Worm (Caenorhabditis elegans) whole organism, L2 larva: Measurements from ENCODE around the gene R02F2.5.

Experiments
- Y55F3AM.14 ChIP-seq: fragments of 200-800 bp; sonication (Bioruptor generic); optimal IDR thresholded peaks from 2 replicates; lab custom pipeline; 2018; ENCODE audit warnings: mild to moderate bottlenecking, missing genetic modification characterization, missing compliant biosample characterization
- alr-1 ChIP-seq: fragments of 150-350 bp; optimal IDR thresholded peaks from 2 replicates; lab custom pipeline; 2014; ENCODE audit warnings: missing biosample characterization, missing genetic modification characterization
- ceh-82 ChIP-seq: fragments of 150-350 bp; optimal IDR thresholded peaks from 2 replicates; lab custom pipeline; 2014; ENCODE audit warnings: missing biosample characterization, missing genetic modification characterization
- lin-11 ChIP-seq: fragments of 150-350 bp; sonication (generic microtip); optimal IDR thresholded peaks from 2 replicates; lab custom pipeline; 2014; ENCODE audit warnings: missing biosample characterization, missing genetic modification characterization, inconsistent platforms, mixed read lengths
- lin-39 ChIP-seq: fragments of 150-350 bp; optimal IDR thresholded peaks from 2 replicates; lab custom pipeline; 2014; ENCODE audit warnings: missing biosample characterization, missing genetic modification reagents, missing genetic modification characterization
- nhr-11 ChIP-seq: fragments of 150-350 bp; optimal IDR thresholded peaks from 2 replicates; lab custom pipeline; 2014; ENCODE audit warnings: missing biosample characterization, missing genetic modification characterization
- nhr-12 ChIP-seq: fragments of 150-350 bp; optimal IDR thresholded peaks from 2 replicates; lab custom pipeline; 2014; ENCODE audit warnings: missing biosample characterization, missing genetic modification characterization
- nhr-25 ChIP-seq: fragments of 150-350 bp; sonication (generic microtip); optimal IDR thresholded peaks from 3 replicates; lab custom pipeline; 2014; ENCODE audit warnings: missing biosample characterization, missing genetic modification characterization
- nhr-77 ChIP-seq: fragments of 150-350 bp; optimal IDR thresholded peaks from 2 replicates; lab custom pipeline; 2014; ENCODE audit warnings: missing biosample characterization, missing genetic modification characterization
- unc-39 ChIP-seq: fragments of 150-350 bp; optimal IDR thresholded peaks from 2 replicates; lab custom pipeline; 2014; ENCODE audit warnings: missing biosample characterization, missing genetic modification characterization
- unc-55 ChIP-seq: fragments of 150-350 bp; sonication (generic microtip); optimal IDR thresholded peaks from 3 replicates; lab custom pipeline; 2014; ENCODE audit warnings: missing biosample characterization, missing genetic modification reagents, missing genetic modification characterization
- zag-1 ChIP-seq: fragments of 150-350 bp; optimal IDR thresholded peaks from 2 replicates; lab custom pipeline; 2014; ENCODE audit warnings: missing biosample characterization, missing genetic modification characterization
- ztf-1 ChIP-seq: fragments of 200-800 bp; sonication (Bioruptor generic); conservative IDR thresholded peaks from 2 replicates; pipeline ENCODE4 v1.3.6; 2022; ENCODE audit warnings: missing genetic modification characterization, missing compliant biosample characterization
- ztf-11 ChIP-seq: sonication (generic microtip); optimal IDR thresholded peaks from 2 replicates; lab custom pipeline; 2017; ENCODE audit warnings: missing biosample characterization, missing genetic modification characterization

DNA sequence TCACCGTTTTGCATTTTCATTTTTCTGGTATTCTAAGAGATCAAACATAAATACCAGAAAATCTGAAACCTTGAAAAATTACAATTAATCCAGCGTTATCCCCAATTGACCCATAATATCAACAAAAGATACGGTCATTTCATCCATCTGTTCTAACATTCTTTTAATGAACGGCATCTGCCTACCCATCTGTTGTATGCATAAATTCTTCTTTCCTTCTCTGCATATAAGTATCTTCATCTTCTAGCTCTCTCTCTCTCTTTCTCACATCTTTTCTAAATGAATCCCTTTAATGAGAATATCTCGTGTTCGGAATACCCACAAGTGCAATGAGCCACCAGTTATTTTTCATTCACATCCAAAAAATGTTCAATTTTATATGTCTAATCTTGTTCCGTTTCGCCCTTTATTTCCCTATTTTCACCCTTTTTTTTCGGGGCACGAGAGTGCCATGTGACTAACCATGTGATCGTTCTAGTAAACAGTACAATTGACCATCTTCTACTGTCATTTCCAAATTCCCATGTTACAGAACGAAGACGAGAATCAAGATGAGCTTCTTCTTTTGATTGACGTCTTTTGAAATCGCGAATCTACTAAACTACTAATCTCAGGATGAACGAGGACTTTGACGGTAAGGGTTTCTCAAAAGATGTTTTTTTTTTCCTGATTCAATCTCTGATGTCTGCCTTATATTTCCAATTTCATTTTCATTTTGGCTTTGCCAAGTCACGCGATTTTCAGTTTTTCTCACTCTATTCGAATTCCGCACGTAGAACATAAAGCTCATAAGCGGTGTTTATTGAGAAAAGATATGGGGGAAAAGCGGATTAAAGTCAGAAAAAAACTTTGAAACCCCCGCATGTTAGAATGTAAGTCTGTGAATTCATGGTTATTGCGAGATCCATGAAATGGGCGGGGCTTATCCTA lies 22.5 kb downstream of the R02F2.5 start, which contains the start of gene R02F2.1:
- TF ChIP-seq ceh-82 (tag; lab: Kevin White, UChicago) (no peak), Y55F3AM.14 (GFP tag; lab: Kevin White, UChicago) (no peak), nhr-77 (tag; lab: Kevin White, UChicago) (no peak), ztf-11 (tag; lab: Kevin White, UChicago) (no peak), nhr-12 (tag; lab: Kevin White, UChicago) (no peak), alr-1 (tag; lab: Kevin White, UChicago) (no peak), nhr-25 (peak; percentile 68), zag-1 (no peak), nhr-11 (tag; lab: Kevin White, UChicago) (no peak), lin-39 (tag; lab: Kevin White, UChicago) (no peak), unc-55 (peak; percentile 4), unc-39 (tag; lab: Kevin White, UChicago) (no peak), ztf-1 (no peak), lin-11 (no peak)
